Comparison of ENCODE assay signal across 6 fruit fly cellular contexts in the genomic region with DNA sequence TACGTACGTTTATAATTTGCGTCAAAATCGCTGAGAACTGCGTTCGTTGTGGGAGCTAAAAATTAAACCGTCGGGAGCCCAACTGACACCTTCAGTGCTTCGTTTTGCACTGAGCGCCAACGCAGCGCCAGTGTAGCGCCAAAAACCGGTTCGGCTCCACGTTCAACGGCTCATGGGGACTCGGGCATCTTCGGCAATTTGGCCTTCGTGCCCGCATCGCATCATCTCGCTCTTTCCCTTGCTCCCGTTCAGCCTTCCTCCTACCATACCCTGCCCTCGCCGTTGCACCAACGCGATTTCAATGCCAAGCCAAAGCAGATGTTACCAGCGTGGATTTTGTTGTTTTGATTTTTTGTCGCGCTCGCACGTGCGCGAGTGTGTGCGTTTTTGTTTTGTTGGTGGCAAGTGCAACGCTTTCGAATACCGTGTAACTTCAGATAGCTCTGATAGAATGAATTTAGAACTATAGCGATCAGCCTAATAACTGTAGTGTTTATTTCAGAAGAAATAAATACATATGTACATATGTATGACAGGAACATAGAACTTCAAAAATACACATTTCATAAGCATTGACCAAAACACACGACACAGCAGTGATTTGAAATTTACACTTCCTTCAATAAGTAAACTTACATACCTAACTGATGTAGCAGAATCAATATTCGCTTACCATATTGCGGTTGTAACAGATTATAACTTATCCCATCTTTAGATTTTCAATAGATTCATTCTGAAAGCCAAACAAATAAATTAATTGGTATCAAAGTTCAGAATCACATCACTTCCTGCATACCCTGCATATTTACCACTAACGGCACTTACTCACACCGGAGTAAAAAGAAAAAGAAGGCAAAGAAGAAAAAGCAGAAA.
TF ChIP-seq lines count a peak whose summit lies in the region.

Gene Mnr, minus strand, starts transcription at position 133 of the 873 bp plus-strand sequence.

- peak; percentile 40 for TF ChIP-seq CTCF in whole organism, embryonic (GFP tag; optimal IDR thresholded peaks at IDR 0.05; lab: Kevin White, UChicago)

TF ChIP-seq in whole organism, 6 proteins besides CTCF, POLR2A, EP300 and RAD21:
- TF ChIP-seq pan (optimal IDR thresholded peaks at IDR 0.05; lab: Kevin White, UChicago) (peak; percentile 87), psq (optimal IDR thresholded peaks at IDR 0.05; lab: Kevin White, UChicago) (no peak), EcR (GFP tag; optimal IDR thresholded peaks at IDR 0.05; lab: Kevin White, UChicago) (no peak)

TF ChIP-seq in whole organism, adult, 20 proteins besides CTCF, POLR2A, EP300 and RAD21 (continues in another document):
- TF ChIP-seq CG7045 (GFP tag; optimal IDR thresholded peaks at IDR 0.05; lab: Kevin White, UChicago) (no peak), bab1 (GFP tag; optimal IDR thresholded peaks at IDR 0.05; lab: Kevin White, UChicago) (no peak), CG14711 (tag; optimal IDR thresholded peaks at IDR 0.05; lab: Kevin White, UChicago) (no peak), cnc (optimal IDR thresholded peaks at IDR 0.05; lab: Kevin White, UChicago) (no peak), Mnt (GFP tag; optimal IDR thresholded peaks at IDR 0.05; lab: Kevin White, UChicago) (peak; percentile 85), CG7101 (tag; optimal IDR thresholded peaks at IDR 0.05; lab: Kevin White, UChicago) (no peak), Clk (GFP tag; optimal IDR thresholded peaks at IDR 0.05; lab: Kevin White, UChicago) (no peak), pad (GFP tag; optimal IDR thresholded peaks at IDR 0.05; lab: Kevin White, UChicago) (peak; percentile 8), CG33017 (tag; optimal IDR thresholded peaks at IDR 0.05; lab: Kevin White, UChicago) (no peak), cic (GFP tag; optimal IDR thresholded peaks at IDR 0.05; lab: Kevin White, UChicago) (peak; percentile 55), CG12768 (GFP tag; optimal IDR thresholded peaks at IDR 0.05; lab: Kevin White, UChicago) (peak; percentile 34), Crg-1 (GFP tag; optimal IDR thresholded peaks at IDR 0.05; lab: Kevin White, UChicago) (no peak), kay (GFP tag; lab: Kevin White, UChicago; ENCODE audit: borderline replicate concordance) (no peak), tj (GFP tag; optimal IDR thresholded peaks at IDR 0.05; lab: Kevin White, UChicago) (peak; percentile 90), CG5204 (GFP tag; optimal IDR thresholded peaks at IDR 0.05; lab: Kevin White, UChicago) (no peak), CG11617 (GFP tag; optimal IDR thresholded peaks at IDR 0.05; lab: Kevin White, UChicago) (no peak)

TF ChIP-seq in whole organism, embryonic, 481 proteins besides CTCF, POLR2A, EP300 and RAD21 (continues in another document):
- no peak for TF ChIP-seq toy (GFP tag; IDR thresholded peaks at IDR 0.05; lab: Robert Waterston, UW)
- TF ChIP-seq CG34224 (GFP tag; IDR thresholded peaks at IDR 0.05; lab: Robert Waterston, UW; ENCODE audit: partially characterized antibody), result 0 out of 3 replicates have a peak, but pooled peaks have one; percentile 8
- TF ChIP-seq CG10431 (GFP tag; optimal IDR thresholded peaks at IDR 0.05; lab: Kevin White, UChicago), result no peak
- TF ChIP-seq CG6854 (GFP tag; optimal IDR thresholded peaks at IDR 0.05; lab: Kevin White, UChicago), result no peak
- TF ChIP-seq stc (GFP tag; IDR thresholded peaks at IDR 0.05; lab: Robert Waterston, UW), result no peak
- TF ChIP-seq Neu2 (GFP tag; optimal IDR thresholded peaks at IDR 0.05; lab: Kevin White, UChicago; ENCODE audit: borderline replicate concordance), result no peak
- TF ChIP-seq tll (GFP tag; optimal IDR thresholded peaks at IDR 0.05; lab: Kevin White, UChicago), result no peak
- TF ChIP-seq CG17361 (GFP tag; IDR thresholded peaks at IDR 0.05; lab: Robert Waterston, UW), result peak; percentile 59; the same call in 2 of the 3 replicates
- peak; percentile 9 for TF ChIP-seq stwl (tag; optimal IDR thresholded peaks at IDR 0.05; lab: Kevin White, UChicago)
- no peak for TF ChIP-seq Camta (GFP tag; optimal IDR thresholded peaks at IDR 0.05; lab: Kevin White, UChicago)
- no peak for TF ChIP-seq CG7556 (GFP tag; optimal IDR thresholded peaks at IDR 0.05; lab: Kevin White, UChicago)
- TF ChIP-seq salm (tag; optimal IDR thresholded peaks at IDR 0.05; lab: Kevin White, UChicago), result no peak
- no peak for TF ChIP-seq CG11560 (tag; IDR thresholded peaks at IDR 0.05; lab: Robert Waterston, UW)
- TF ChIP-seq CG5245 (GFP tag; optimal IDR thresholded peaks at IDR 0.05; lab: Kevin White, UChicago), result no peak
- TF ChIP-seq Dp (GFP tag; optimal IDR thresholded peaks at IDR 0.05; lab: Kevin White, UChicago), result no peak

TF ChIP-seq in whole organism, prepupa, 60 proteins besides CTCF, POLR2A, EP300 and RAD21 (continues in another document):
- TF ChIP-seq Gug (GFP tag; IDR thresholded peaks at IDR 0.05; lab: Robert Waterston, UW) (no peak), CG16779 (tag; optimal IDR thresholded peaks at IDR 0.05; lab: Kevin White, UChicago) (no peak), pdm3 (GFP tag; optimal IDR thresholded peaks at IDR 0.05; lab: Kevin White, UChicago) (peak; percentile 50), fd85E (GFP tag; optimal IDR thresholded peaks at IDR 0.05; lab: Kevin White, UChicago) (no peak), CG10631 (GFP tag; optimal IDR thresholded peaks at IDR 0.05; lab: Kevin White, UChicago) (peak; percentile 17), Ets96B (tag; optimal IDR thresholded peaks at IDR 0.05; lab: Kevin White, UChicago) (no peak), svp (GFP tag; lab: Kevin White, UChicago) (peak; percentile 84), spab (GFP tag; optimal IDR thresholded peaks at IDR 0.05; lab: Kevin White, UChicago) (no peak), CG9139 (GFP tag; optimal IDR thresholded peaks at IDR 0.05; lab: Kevin White, UChicago) (no peak), Sox102F (GFP tag; optimal IDR thresholded peaks at IDR 0.05; lab: Kevin White, UChicago) (peak; percentile 52), CG11902 (GFP tag; optimal IDR thresholded peaks at IDR 0.05; lab: Kevin White, UChicago) (peak; percentile 16), CG6163 (GFP tag; IDR thresholded peaks at IDR 0.05; lab: Robert Waterston, UW) (peak; percentile 47; the same call in 1 of the 3 replicates), CG31627 (GFP tag; optimal IDR thresholded peaks at IDR 0.05; lab: Kevin White, UChicago) (peak; percentile 46), CG15336 (GFP tag; IDR thresholded peaks at IDR 0.05; lab: Robert Waterston, UW) (no peak; the same call in 1 of the 2 replicates), CG10669 (GFP tag; optimal IDR thresholded peaks at IDR 0.05; lab: Kevin White, UChicago) (peak; percentile 16), acj6 (GFP tag; optimal IDR thresholded peaks at IDR 0.05; lab: Kevin White, UChicago) (peak; percentile 21)

TF ChIP-seq in whole organism, pupa, 21 proteins besides CTCF, POLR2A, EP300 and RAD21 (continues in another document):
- TF ChIP-seq CG13204 (GFP tag; optimal IDR thresholded peaks at IDR 0.05; lab: Kevin White, UChicago), result peak; percentile 58
- peak; percentile 57 for TF ChIP-seq Ets98B (GFP tag; IDR thresholded peaks at IDR 0.05; lab: Robert Waterston, UW)
- peak; percentile 64 for TF ChIP-seq CG14655 (GFP tag; optimal IDR thresholded peaks at IDR 0.05; lab: Kevin White, UChicago)
- no peak for TF ChIP-seq CG17806 (tag; optimal IDR thresholded peaks at IDR 0.05; lab: Kevin White, UChicago)
- no peak for TF ChIP-seq gl (tag; optimal IDR thresholded peaks at IDR 0.05; lab: Kevin White, UChicago)
- TF ChIP-seq rn (GFP tag; IDR thresholded peaks at IDR 0.05; lab: Robert Waterston, UW), result no peak
- peak; percentile 20 for TF ChIP-seq Pif1A (GFP tag; optimal IDR thresholded peaks at IDR 0.05; lab: Kevin White, UChicago)
- TF ChIP-seq CG32121 (GFP tag; IDR thresholded peaks at IDR 0.05; lab: Robert Waterston, UW), result peak; percentile 36; the same call in 1 of the 2 replicates
- TF ChIP-seq CG8159 (tag; optimal IDR thresholded peaks at IDR 0.05; lab: Kevin White, UChicago), result peak; percentile 24
- TF ChIP-seq fd96Ca (GFP tag; IDR thresholded peaks at IDR 0.05; lab: Robert Waterston, UW), result peak; percentile 24; the same call in 1 of the 3 replicates
- TF ChIP-seq CG4496 (GFP tag; IDR thresholded peaks at IDR 0.05; lab: Robert Waterston, UW), result peak; percentile 65; the same call in 2 of the 3 replicates
- no peak for TF ChIP-seq Pif1B (GFP tag; optimal IDR thresholded peaks at IDR 0.05; lab: Kevin White, UChicago)
- TF ChIP-seq CG10348 (GFP tag; IDR thresholded peaks at IDR 0.05; lab: Robert Waterston, UW), result peak; percentile 79
- no peak for TF ChIP-seq CG9948 (tag; optimal IDR thresholded peaks at IDR 0.05; lab: Kevin White, UChicago)
- TF ChIP-seq Snoo (tag; optimal IDR thresholded peaks at IDR 0.05; lab: Kevin White, UChicago), result no peak
- TF ChIP-seq D1 (tag; optimal IDR thresholded peaks at IDR 0.05; lab: Kevin White, UChicago), result peak; percentile 33
- TF ChIP-seq CG34367 (tag; optimal IDR thresholded peaks at IDR 0.05; lab: Kevin White, UChicago), result no peak
- TF ChIP-seq EcR (GFP tag; optimal IDR thresholded peaks at IDR 0.05; lab: Kevin White, UChicago), result peak; percentile 74

TF ChIP-seq in whole organism, wandering third instar larva, 38 proteins besides CTCF, POLR2A, EP300 and RAD21 (continues in another document):
- peak; percentile 49 for TF ChIP-seq Hnf4 (GFP tag; optimal IDR thresholded peaks at IDR 0.05; lab: Kevin White, UChicago)
- peak; percentile 27 for TF ChIP-seq dmrt93B (GFP tag; optimal IDR thresholded peaks at IDR 0.05; lab: Kevin White, UChicago)
- TF ChIP-seq CG9705 (GFP tag; optimal IDR thresholded peaks at IDR 0.05; lab: Kevin White, UChicago), result no peak
- TF ChIP-seq pan (optimal IDR thresholded peaks at IDR 0.05; lab: Kevin White, UChicago), result peak; percentile 75
- no peak for TF ChIP-seq ey (GFP tag; optimal IDR thresholded peaks at IDR 0.05; lab: Kevin White, UChicago)
- TF ChIP-seq rgr (GFP tag; optimal IDR thresholded peaks at IDR 0.05; lab: Kevin White, UChicago), result peak; percentile 15
- TF ChIP-seq woc (GFP tag; optimal IDR thresholded peaks at IDR 0.05; lab: Kevin White, UChicago), result peak; percentile 54
- no peak for TF ChIP-seq sv (GFP tag; optimal IDR thresholded peaks at IDR 0.05; lab: Kevin White, UChicago)
- peak in 1 of 2 experiments; percentile 16 for TF ChIP-seq foxo (GFP tag; optimal IDR thresholded peaks at IDR 0.05; lab: Kevin White, UChicago)
- TF ChIP-seq N (GFP tag; optimal IDR thresholded peaks at IDR 0.05; lab: Kevin White, UChicago), result no peak
- TF ChIP-seq Dif (GFP tag; optimal IDR thresholded peaks at IDR 0.05; lab: Kevin White, UChicago; ENCODE audit: partially characterized antibody), result peak; percentile 48
- no peak for TF ChIP-seq Hr78 (GFP tag; optimal IDR thresholded peaks at IDR 0.05; lab: Kevin White, UChicago)
- no peak for TF ChIP-seq Rel (GFP tag; optimal IDR thresholded peaks at IDR 0.05; lab: Kevin White, UChicago)
- peak; percentile 74 for TF ChIP-seq Rel (tag; optimal IDR thresholded peaks at IDR 0.05; lab: Kevin White, UChicago)
- TF ChIP-seq CrebA (GFP tag; optimal IDR thresholded peaks at IDR 0.05; lab: Kevin White, UChicago; ENCODE audit: borderline replicate concordance), result peak; percentile 82
- peak; percentile 25 for TF ChIP-seq h (GFP tag; optimal IDR thresholded peaks at IDR 0.05; lab: Kevin White, UChicago)
- peak; percentile 6 for TF ChIP-seq jim (GFP tag; optimal IDR thresholded peaks at IDR 0.05; lab: Kevin White, UChicago)
- no peak for TF ChIP-seq Myc (optimal IDR thresholded peaks at IDR 0.05; lab: Kevin White, UChicago)
- TF ChIP-seq Mio (GFP tag; optimal IDR thresholded peaks at IDR 0.05; lab: Kevin White, UChicago), result no peak
